Worm (Caenorhabditis elegans): ENCODE data around the gene fbxb-46.

- TF ChIP-seq ces-1 (GFP tag; optimal IDR thresholded peaks at IDR 0.05) = no peak
- no peak for TF ChIP-seq nhr-237 (tag; optimal IDR thresholded peaks at IDR 0.05)
- no peak for TF ChIP-seq nhr-11 (tag; optimal IDR thresholded peaks at IDR 0.05)
- TF ChIP-seq mdl-1 (tag; optimal IDR thresholded peaks at IDR 0.05) = no peak
- no peak for TF ChIP-seq lsy-2 (tag; optimal IDR thresholded peaks at IDR 0.05)
- TF ChIP-seq ama-1 (optimal IDR thresholded peaks at IDR 0.05) = no peak
- no peak for TF ChIP-seq jun-1 (tag; optimal IDR thresholded peaks at IDR 0.05)
- no peak for TF ChIP-seq lin-13 (GFP tag; optimal IDR thresholded peaks at IDR 0.05)
Observed at ce11 chrII:1576030-1576429, 5.1 kb upstream of the fbxb-46 start, which contains the start of gene K05F6.10.

Data from whole organism, L4 larva.